Fruit fly (Drosophila melanogaster) whole organism, wandering third instar larva: Measurements from ENCODE around the gene CG5273.

Source experiments
- Abd-B ChIP-seq: fragments of >200 bp; optimal IDR thresholded peaks from 2 replicates; lab custom pipeline; 2017; ENCODE audit warnings: missing biosample characterization, missing genetic modification characterization
- CG32264 ChIP-seq: fragments of 200-800 bp; sonication (Bioruptor generic); optimal IDR thresholded peaks from 2 replicates; lab custom pipeline; 2016; ENCODE audit warnings: missing biosample characterization, missing genetic modification characterization
- CG9705 ChIP-seq: fragments of 200-800 bp; sonication (Bioruptor generic); optimal IDR thresholded peaks from 2 replicates; lab custom pipeline; 2018; ENCODE audit warnings: missing biosample characterization, mild to moderate bottlenecking, missing genetic modification characterization
- CrebA ChIP-seq: fragments of 200-800 bp; sonication (Bioruptor generic); optimal IDR thresholded peaks from 2 replicates; lab custom pipeline; 2016; ENCODE audit warnings: missing biosample characterization, mild to moderate bottlenecking, missing genetic modification characterization, borderline replicate concordance
- Dfd ChIP-seq: fragments of >200 bp; optimal IDR thresholded peaks from 2 replicates; lab custom pipeline; 2017; ENCODE audit warnings: missing biosample characterization, missing genetic modification characterization
- Dif ChIP-seq: fragments of 200-275, 200-300 bp; sonication (Bioruptor generic); optimal IDR thresholded peaks from 2 replicates; lab custom pipeline; 2018; ENCODE audit warnings: missing biosample characterization, missing genetic modification characterization; ENCODE audit not compliant: partially characterized antibody
- GATAd ChIP-seq: sonication (Bioruptor generic); optimal IDR thresholded peaks from 2 replicates; lab custom pipeline; 2016; ENCODE audit warnings: missing biosample characterization, missing genetic modification characterization
- HLH106 ChIP-seq: fragments of 200-800 bp; optimal IDR thresholded peaks from 3 replicates; lab custom pipeline; 2019; ENCODE audit warnings: missing biosample characterization, mild to moderate bottlenecking, missing genetic modification characterization, moderate library complexity
- Hnf4 ChIP-seq: fragments of 200-800 bp; sonication (Bioruptor generic); optimal IDR thresholded peaks from 2 replicates; lab custom pipeline; 2016; ENCODE audit warnings: missing biosample characterization, mild to moderate bottlenecking, missing genetic modification characterization
- Hr78 ChIP-seq: fragments of >200 bp; optimal IDR thresholded peaks from 2 replicates; lab custom pipeline; 2017; ENCODE audit warnings: missing biosample characterization, missing genetic modification characterization
- Hr83 ChIP-seq: fragments of 200-300 bp; sonication (Bioruptor generic); optimal IDR thresholded peaks from 2 replicates; lab custom pipeline; 2016; ENCODE audit warnings: missing biosample characterization, mild to moderate bottlenecking, missing genetic modification characterization, moderate library complexity; ENCODE audit not compliant: poor library complexity, severe bottlenecking
- Jra ChIP-seq: sonication (Bioruptor generic); optimal IDR thresholded peaks from 2 replicates; lab custom pipeline; 2016; ENCODE audit warnings: missing biosample characterization, missing genetic modification characterization
- Mio ChIP-seq: sonication (Bioruptor generic); optimal IDR thresholded peaks from 2 replicates; lab custom pipeline; 2016; ENCODE audit warnings: missing biosample characterization, missing genetic modification characterization
- Myc ChIP-seq: fragments of >200 bp; optimal IDR thresholded peaks from 2 replicates; lab custom pipeline; 2017
- N ChIP-seq: fragments of >200 bp; optimal IDR thresholded peaks from 2 replicates; lab custom pipeline; 2018; ENCODE audit warnings: missing biosample characterization, missing external identifiers, missing genetic modification characterization
- OdsH ChIP-seq: fragments of 200-800 bp; sonication (Bioruptor generic); optimal IDR thresholded peaks from 2 replicates; lab custom pipeline; 2016; ENCODE audit warnings: missing biosample characterization, mild to moderate bottlenecking, missing genetic modification characterization
- Rel ChIP-seq, 2 experiments: fragments of 200-800 bp; sonication (Bioruptor generic) in 1 of 2; optimal IDR thresholded peaks; 2 replicates in 1 of 2; 3 replicates in 1 of 2; lab custom pipeline; 2016 to 2019; ENCODE audit warnings: mild to moderate bottlenecking in 2 of 2, missing biosample characterization in 2 of 2, missing genetic modification characterization in 2 of 2, moderate library complexity in 1 of 2
- Sp1 ChIP-seq: fragments of 200-800 bp; sonication (Bioruptor generic); optimal IDR thresholded peaks from 3 replicates; lab custom pipeline; 2019; ENCODE audit warnings: missing biosample characterization, mild to moderate bottlenecking, missing genetic modification characterization, moderate library complexity
- Vsx2 ChIP-seq: fragments of 200-300, 225-300 bp; sonication (Bioruptor generic); optimal IDR thresholded peaks from 2 replicates; lab custom pipeline; 2018; ENCODE audit warnings: missing biosample characterization, missing genetic modification characterization; ENCODE audit not compliant: partially characterized antibody
- br ChIP-seq: fragments of 200-800 bp; sonication (Bioruptor generic); optimal IDR thresholded peaks from 2 replicates; lab custom pipeline; 2016; ENCODE audit warnings: missing biosample characterization, missing genetic modification characterization
- brk ChIP-seq: fragments of 200-800 bp; sonication (Bioruptor generic); optimal IDR thresholded peaks from 2 replicates; lab custom pipeline; 2016; ENCODE audit warnings: missing biosample characterization, mild to moderate bottlenecking, missing genetic modification characterization
- dl ChIP-seq, 2 experiments: fragments of 175-275, 200-275 bp in 1 of 2; fragments of 200-275 bp in 1 of 2; sonication (Bioruptor generic); optimal IDR thresholded peaks; lab custom pipeline; 2018; ENCODE audit warnings: mild to moderate bottlenecking in 2 of 2, missing biosample characterization in 2 of 2, missing genetic modification characterization in 2 of 2, moderate library complexity in 2 of 2; ENCODE audit not compliant: partially characterized antibody in 2 of 2, insufficient read depth in 1 of 2
- dmrt93B ChIP-seq: fragments of 200-800 bp; sonication (Bioruptor generic); optimal IDR thresholded peaks from 2 replicates; lab custom pipeline; 2018; ENCODE audit warnings: missing biosample characterization, mild to moderate bottlenecking, missing genetic modification characterization
- dsf ChIP-seq: sonication (Bioruptor generic); optimal IDR thresholded peaks from 2 replicates; lab custom pipeline; 2016; ENCODE audit warnings: missing biosample characterization, missing genetic modification characterization, borderline replicate concordance
- ey ChIP-seq: fragments of 200-800 bp; sonication (Bioruptor generic); optimal IDR thresholded peaks from 2 replicates; lab custom pipeline; 2016; ENCODE audit warnings: missing biosample characterization, missing genetic modification characterization
- foxo ChIP-seq, 2 experiments: fragments of 200-800 bp; sonication (Bioruptor generic); optimal IDR thresholded peaks; 2 replicates in 1 of 2; 3 replicates in 1 of 2; lab custom pipeline; 2016 to 2017; ENCODE audit warnings: missing biosample characterization in 2 of 2, missing genetic modification characterization in 2 of 2
- fru ChIP-seq: fragments of 200-800 bp; sonication (Bioruptor generic); optimal IDR thresholded peaks from 3 replicates; lab custom pipeline; 2016; ENCODE audit warnings: missing biosample characterization, mild to moderate bottlenecking, missing genetic modification characterization
- h ChIP-seq: fragments of 200-800 bp; sonication (Bioruptor generic); optimal IDR thresholded peaks from 3 replicates; lab custom pipeline; 2016; ENCODE audit warnings: missing biosample characterization, mild to moderate bottlenecking, missing genetic modification characterization
- jim ChIP-seq: fragments of 175-275, 200-325 bp; sonication (Bioruptor generic); optimal IDR thresholded peaks from 2 replicates; lab custom pipeline; 2016; ENCODE audit warnings: missing biosample characterization, mild to moderate bottlenecking, missing genetic modification characterization
- lola ChIP-seq: fragments of >200 bp; optimal IDR thresholded peaks from 2 replicates; lab custom pipeline; 2017; ENCODE audit warnings: missing biosample characterization, missing genetic modification characterization
- pan ChIP-seq: fragments of >200 bp; optimal IDR thresholded peaks from 2 replicates; lab custom pipeline; 2017
- psq ChIP-seq: fragments of 200-800 bp; sonication (Bioruptor generic); optimal IDR thresholded peaks from 3 replicates; lab custom pipeline; 2017; ENCODE audit warnings: missing biosample characterization, mild to moderate bottlenecking, missing genetic modification characterization, moderate library complexity
- rgr ChIP-seq: fragments of 200-800 bp; sonication (Bioruptor generic); optimal IDR thresholded peaks from 3 replicates; lab custom pipeline; 2016; ENCODE audit warnings: missing biosample characterization, mild to moderate bottlenecking, missing genetic modification characterization
- sage ChIP-seq: fragments of 200-800 bp; sonication (Bioruptor generic); optimal IDR thresholded peaks from 2 replicates; lab custom pipeline; 2016; ENCODE audit warnings: missing biosample characterization, mild to moderate bottlenecking, missing genetic modification characterization
- sv ChIP-seq: fragments of 200-800 bp; sonication (Bioruptor generic); optimal IDR thresholded peaks from 3 replicates; lab custom pipeline; 2016; ENCODE audit warnings: missing biosample characterization, missing genetic modification characterization
- tai ChIP-seq: sonication (Bioruptor generic); optimal IDR thresholded peaks from 2 replicates; lab custom pipeline; 2016; ENCODE audit warnings: missing biosample characterization, missing genetic modification characterization
- usp ChIP-seq: fragments of >200 bp; optimal IDR thresholded peaks from 2 replicates; lab custom pipeline; 2017; ENCODE audit warnings: missing biosample characterization, missing genetic modification characterization
- woc ChIP-seq: sonication (Bioruptor generic); optimal IDR thresholded peaks from 2 replicates; lab custom pipeline; 2016; ENCODE audit warnings: missing biosample characterization, mild to moderate bottlenecking, missing genetic modification characterization

CG5273 gene

DNA sequence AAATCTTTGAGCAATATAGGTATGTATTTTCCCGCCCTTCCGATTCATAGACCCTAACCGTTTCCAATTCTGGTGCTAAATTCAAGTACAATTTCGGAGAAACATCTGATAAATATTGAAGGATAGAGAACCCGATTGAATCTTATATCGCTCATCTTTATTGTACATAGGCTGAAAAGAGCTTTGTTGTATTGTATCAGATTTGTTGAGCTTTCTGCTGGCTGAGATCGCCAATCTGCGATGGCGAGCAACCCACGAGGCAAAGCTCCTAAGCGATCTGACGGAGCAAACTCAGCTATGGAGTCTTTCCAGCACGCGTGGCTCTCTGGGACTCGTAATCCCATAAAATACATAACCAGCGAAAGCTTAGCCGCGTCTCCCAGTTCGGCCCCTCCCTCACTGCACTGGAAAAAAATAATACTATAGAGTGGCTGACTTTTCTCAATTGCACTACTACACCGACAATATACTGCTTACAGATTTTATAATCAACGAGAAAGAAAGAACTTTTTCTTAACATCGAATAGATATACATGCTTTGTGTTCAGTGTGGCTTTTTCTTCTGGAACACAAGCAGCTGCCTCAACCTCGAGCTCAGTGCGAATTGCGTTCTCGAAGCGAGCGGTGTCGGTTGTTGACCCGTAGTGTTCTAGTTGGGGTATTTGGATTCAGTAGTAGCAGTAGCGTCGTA, 3.6 kb upstream of the CG5273 start:
- no peak for TF ChIP-seq jim (GFP tag; lab: Kevin White, UChicago)
- TF ChIP-seq pan = no peak
- TF ChIP-seq rgr (GFP tag; lab: Kevin White, UChicago) = peak; percentile 92
- peak; percentile 76 for TF ChIP-seq Sp1 (GFP tag; lab: Kevin White, UChicago)
- TF ChIP-seq ey (GFP tag; lab: Kevin White, UChicago) = peak; percentile 90
- no peak for TF ChIP-seq N (GFP tag; lab: Kevin White, UChicago)
- TF ChIP-seq Abd-B (GFP tag; lab: Kevin White, UChicago) = no peak
- TF ChIP-seq sage (GFP tag; lab: Kevin White, UChicago) = peak; percentile 59
- TF ChIP-seq Rel (GFP tag; optimal IDR thresholded peaks at IDR 0.05; lab: Kevin White, UChicago) = peak; percentile 58
- TF ChIP-seq Rel (tag; optimal IDR thresholded peaks at IDR 0.05; lab: Kevin White, UChicago) = peak; percentile 54
- TF ChIP-seq Myc (lab: Kevin White, UChicago) = no peak
- TF ChIP-seq brk = no peak
- peak; percentile 86 for TF ChIP-seq Hnf4
- peak; percentile 87 for TF ChIP-seq OdsH (GFP tag; lab: Kevin White, UChicago)
- TF ChIP-seq sv (GFP tag; lab: Kevin White, UChicago) = peak; percentile 82
- peak; percentile 66 for TF ChIP-seq dmrt93B (GFP tag; lab: Kevin White, UChicago)
- TF ChIP-seq woc = peak; percentile 66
- TF ChIP-seq CG9705 (GFP tag; lab: Kevin White, UChicago) = no peak
- no peak for TF ChIP-seq lola
- no peak for TF ChIP-seq Vsx2 (GFP tag; lab: Kevin White, UChicago)
- TF ChIP-seq Mio (GFP tag; lab: Kevin White, UChicago) = peak; percentile 67
- no peak for TF ChIP-seq GATAd (GFP tag; lab: Kevin White, UChicago)
- peak; percentile 71 for TF ChIP-seq psq
- peak; percentile 90 for TF ChIP-seq fru (GFP tag; lab: Kevin White, UChicago)
- TF ChIP-seq CrebA = no peak
- TF ChIP-seq Hr78 = no peak
- TF ChIP-seq br = peak; percentile 89
- no peak for TF ChIP-seq dsf (GFP tag; lab: Kevin White, UChicago)
- TF ChIP-seq HLH106 (tag; lab: Kevin White, UChicago) = peak; percentile 80
- TF ChIP-seq usp (GFP tag; lab: Kevin White, UChicago) = no peak
- no peak for TF ChIP-seq Dfd
- peak; percentile 94 for TF ChIP-seq h (GFP tag; lab: Kevin White, UChicago)
- no peak for TF ChIP-seq dl (GFP tag; optimal IDR thresholded peaks at IDR 0.05; lab: Kevin White, UChicago; ENCODE audit: insufficient read depth in 1 of 2, partially characterized antibody in 2 of 2)
- no peak for TF ChIP-seq Dif (GFP tag; lab: Kevin White, UChicago)
- TF ChIP-seq foxo (GFP tag; optimal IDR thresholded peaks at IDR 0.05; lab: Kevin White, UChicago) = peak; percentile 28 to 91
- peak; percentile 74 for TF ChIP-seq CG32264 (GFP tag; lab: Kevin White, UChicago)
- TF ChIP-seq tai (GFP tag; lab: Kevin White, UChicago) = no peak
- peak; percentile 59 for TF ChIP-seq Jra (GFP tag; lab: Kevin White, UChicago)
- TF ChIP-seq Hr83 (GFP tag; lab: Kevin White, UChicago) = peak; percentile 44

DNA sequence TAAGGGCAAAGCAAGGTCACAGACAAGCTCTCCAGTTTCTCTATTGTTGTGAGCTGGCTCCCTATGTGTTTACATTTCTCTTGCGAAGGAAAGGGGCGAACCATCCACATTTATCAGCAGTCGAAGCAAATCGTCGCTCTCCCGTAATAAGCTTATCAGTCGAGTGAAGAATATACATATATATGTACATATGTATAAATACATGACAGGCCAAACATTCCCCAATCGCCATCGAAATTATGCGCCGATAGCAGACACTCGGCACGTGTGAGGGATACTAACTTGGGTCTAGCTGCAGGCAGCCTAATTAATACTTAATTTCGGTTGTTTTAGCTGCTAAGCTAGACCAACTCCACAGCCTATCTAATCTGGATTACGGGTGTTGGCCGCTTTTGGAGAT, 2.5 kb upstream of the CG5273 start:
- peak; percentile 22 for TF ChIP-seq h (GFP tag; lab: Kevin White, UChicago)
- TF ChIP-seq psq = no peak
- no peak for TF ChIP-seq rgr (GFP tag; lab: Kevin White, UChicago)
- peak; percentile 12 for TF ChIP-seq Rel (GFP tag; optimal IDR thresholded peaks at IDR 0.05; lab: Kevin White, UChicago)
- peak; percentile 5 for TF ChIP-seq Rel (tag; optimal IDR thresholded peaks at IDR 0.05; lab: Kevin White, UChicago)
- no peak for TF ChIP-seq fru (GFP tag; lab: Kevin White, UChicago)
- TF ChIP-seq, all 38 proteins: peak for 2
